Fruit fly (Drosophila melanogaster): ENCODE measurements around the gene PolH.

Gene PolH

DNA sequence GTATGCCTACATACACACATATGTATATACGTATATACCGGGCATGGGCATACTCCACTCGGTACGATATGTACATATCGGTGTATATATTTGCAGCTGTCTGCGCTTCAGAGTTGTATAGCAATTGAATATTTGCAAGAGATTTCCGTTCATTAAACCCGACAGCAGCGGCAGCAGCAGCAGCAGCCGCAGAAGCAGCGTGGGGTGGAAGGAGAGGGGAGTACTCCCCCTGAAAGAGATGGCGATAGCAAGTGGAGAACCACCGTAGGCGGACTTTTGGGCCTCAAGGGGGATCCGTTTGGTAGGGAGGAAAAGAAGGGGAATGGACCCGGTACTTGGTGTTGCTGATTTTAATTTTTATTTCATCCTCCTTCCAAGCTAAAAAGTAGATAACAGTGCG, 46.8 kb downstream of the PolH start (continued):
- TF ChIP-seq CG6791 (GFP tag; IDR thresholded peaks at IDR 0.05; ENCODE audit: partially characterized antibody), result no peak
- no peak for TF ChIP-seq zfh2 (GFP tag; optimal IDR thresholded peaks at IDR 0.05)
- no peak for TF ChIP-seq Eip74EF (GFP tag; optimal IDR thresholded peaks at IDR 0.05)
- TF ChIP-seq Stat92E (GFP tag; optimal IDR thresholded peaks at IDR 0.05), result no peak
- no peak for TF ChIP-seq Awh (GFP tag; IDR thresholded peaks at IDR 0.05)
- no peak for TF ChIP-seq B-H1 (GFP tag; IDR thresholded peaks at IDR 0.05)
- no peak for TF ChIP-seq phol (tag; optimal IDR thresholded peaks at IDR 0.05)
- TF ChIP-seq CG8478 (optimal IDR thresholded peaks at IDR 0.05), result no peak
- TF ChIP-seq ase (GFP tag; IDR thresholded peaks at IDR 0.05), result no peak
- TF ChIP-seq CG2120 (GFP tag; optimal IDR thresholded peaks at IDR 0.05), result no peak
- TF ChIP-seq CG5180 (GFP tag; optimal IDR thresholded peaks at IDR 0.05), result no peak
- TF ChIP-seq CG17186 (GFP tag; optimal IDR thresholded peaks at IDR 0.05), result no peak
- TF ChIP-seq CG1233 (GFP tag; optimal IDR thresholded peaks at IDR 0.05), result no peak
- TF ChIP-seq CG10654 (GFP tag; optimal IDR thresholded peaks at IDR 0.05), result no peak
- TF ChIP-seq lbe (GFP tag; optimal IDR thresholded peaks at IDR 0.05), result no peak
- peak; percentile 0 for TF ChIP-seq cg (GFP tag; optimal IDR thresholded peaks at IDR 0.05)
- no peak for TF ChIP-seq Neu2 (GFP tag; optimal IDR thresholded peaks at IDR 0.05; ENCODE audit: borderline replicate concordance)
- TF ChIP-seq Opbp (GFP tag; IDR thresholded peaks at IDR 0.05; ENCODE audit: partially characterized antibody), result no peak
- TF ChIP-seq CG31388 (GFP tag; optimal IDR thresholded peaks at IDR 0.05), result no peak
- TF ChIP-seq mam (GFP tag; optimal IDR thresholded peaks at IDR 0.05), result no peak
- no peak for TF ChIP-seq da (GFP tag; optimal IDR thresholded peaks at IDR 0.05)
- no peak for TF ChIP-seq CG6689 (GFP tag; IDR thresholded peaks at IDR 0.05)
- peak; percentile 74 for TF ChIP-seq crol (GFP tag; IDR thresholded peaks at IDR 0.05)
- no peak for TF ChIP-seq CG18262 (tag; optimal IDR thresholded peaks at IDR 0.05)
- no peak for TF ChIP-seq fd3F (GFP tag; optimal IDR thresholded peaks at IDR 0.05)
- no peak for TF ChIP-seq CG12659 (GFP tag; optimal IDR thresholded peaks at IDR 0.05)
- TF ChIP-seq ATbp (GFP tag; optimal IDR thresholded peaks at IDR 0.05), result no peak
- TF ChIP-seq CG34422 (GFP tag; IDR thresholded peaks at IDR 0.05), result no peak

DNA sequence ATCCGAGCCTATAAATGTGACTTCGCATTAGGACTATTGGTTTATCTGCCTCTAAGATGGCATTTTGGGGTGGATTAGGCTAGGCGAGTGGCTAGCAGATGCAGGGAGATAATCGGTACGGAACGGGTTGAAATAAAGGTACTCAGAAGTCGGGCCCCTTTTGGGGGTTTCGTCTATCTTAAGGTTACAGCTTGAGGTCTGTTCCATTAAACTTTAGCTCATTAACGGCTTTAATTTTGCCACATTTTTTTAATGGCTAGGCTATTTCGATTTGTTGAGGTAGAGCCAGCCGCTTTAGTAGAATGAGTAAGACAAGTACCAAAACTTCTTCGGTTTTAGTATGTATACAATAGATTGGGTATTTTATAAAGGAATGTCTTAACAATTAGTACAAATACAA, 47.5 kb downstream of the PolH start:
- no peak for TF ChIP-seq HmgZ (tag; optimal IDR thresholded peaks at IDR 0.05)
- peak in 1 of 2 experiments; percentile 53 for TF ChIP-seq bsh (GFP tag; optimal IDR thresholded peaks at IDR 0.05)
- TF ChIP-seq salm (tag; optimal IDR thresholded peaks at IDR 0.05), result no peak
- TF ChIP-seq lilli (GFP tag; optimal IDR thresholded peaks at IDR 0.05), result no peak

dm6 chr3L:21893697-21894099, 47.9 kb downstream of the PolH start:
- TF ChIP-seq Mes4 (GFP tag; optimal IDR thresholded peaks at IDR 0.05) (no peak), crol (GFP tag; IDR thresholded peaks at IDR 0.05) (peak; percentile 51), Adf1 (GFP tag; IDR thresholded peaks at IDR 0.05) (peak; percentile 31; the same call in 1 of the 2 replicates), Ets65A (GFP tag) (peak; percentile 52), sqz (GFP tag; optimal IDR thresholded peaks at IDR 0.05) (no peak), gce (GFP tag; IDR thresholded peaks at IDR 0.05) (peak; percentile 17; the same call in 1 of the 3 replicates), vvl (GFP tag; IDR thresholded peaks at IDR 0.05) (peak; percentile 35; the same call in 1 of the 2 replicates), btn (GFP tag; optimal IDR thresholded peaks at IDR 0.05) (no peak), bab2 (GFP tag; optimal IDR thresholded peaks at IDR 0.05) (no peak), nom (GFP tag; optimal IDR thresholded peaks at IDR 0.05) (peak; percentile 58), Med (GFP tag) (no peak)
